Fruit fly (Drosophila melanogaster) whole organism, embryonic: ENCODE results near the gene CG5808.

ENCODE experiments used
- Blimp-1 ChIP-seq: fragments of 200-800 bp; sonication (Bioruptor generic); optimal IDR thresholded peaks from 3 replicates; lab custom pipeline; 2018; ENCODE audit warnings: missing biosample characterization, missing genetic modification characterization, mild to moderate bottlenecking, moderate library complexity, missing genetic modification reagents
- CG12071 ChIP-seq: fragments of 200-800 bp; sonication (Bioruptor generic); optimal IDR thresholded peaks from 3 replicates; lab custom pipeline; 2018; ENCODE audit warnings: missing biosample characterization, mild to moderate bottlenecking, missing genetic modification characterization
- CG13296 ChIP-seq: fragments of 200-800 bp; sonication (Bioruptor generic); optimal IDR thresholded peaks from 3 replicates; lab custom pipeline; 2018; ENCODE audit warnings: missing biosample characterization, mild to moderate bottlenecking, missing genetic modification characterization
- CG13624 ChIP-seq: fragments of 200-800 bp; sonication (Bioruptor generic); optimal IDR thresholded peaks from 2 replicates; lab custom pipeline; 2016; ENCODE audit warnings: missing biosample characterization, missing genetic modification characterization
- CG14965 ChIP-seq: fragments of 200-800 bp; sonication (Bioruptor generic); optimal IDR thresholded peaks from 2 replicates; lab custom pipeline; 2016; ENCODE audit warnings: missing biosample characterization, missing genetic modification characterization, borderline replicate concordance
- CG15514 ChIP-seq: fragments of 200-800 bp; sonication (Bioruptor generic); optimal IDR thresholded peaks from 3 replicates; lab custom pipeline; 2017; ENCODE audit warnings: missing biosample characterization, missing genetic modification characterization, mild to moderate bottlenecking, moderate library complexity, missing genetic modification reagents
- CG32767 ChIP-seq: fragments of 200-800 bp; sonication (Bioruptor generic); IDR thresholded peaks from 2 replicates; pipeline ENCODE4 v1.3.6; 2022; ENCODE audit warnings: missing biosample characterization, missing genetic modification characterization
- CG3995 ChIP-seq: fragments of 200-800 bp; sonication (Bioruptor generic); optimal IDR thresholded peaks from 3 replicates; lab custom pipeline; 2016; ENCODE audit warnings: missing biosample characterization, missing genetic modification characterization
- Doc2 ChIP-seq: fragments of 200-800 bp; sonication (Bioruptor generic); IDR thresholded peaks from 2 replicates; pipeline ENCODE4 v1.3.6; 2022; ENCODE audit warnings: missing biosample characterization, missing genetic modification characterization
- Elba2 ChIP-seq: fragments of 200-800 bp; sonication (Bioruptor generic); optimal IDR thresholded peaks from 3 replicates; lab custom pipeline; 2016; ENCODE audit warnings: missing biosample characterization, missing genetic modification characterization
- Fer3 ChIP-seq: fragments of 200-800 bp; sonication (Bioruptor generic); optimal IDR thresholded peaks from 2 replicates; lab custom pipeline; 2018; ENCODE audit warnings: missing biosample characterization, mild to moderate bottlenecking, missing genetic modification characterization, moderate library complexity
- Hr39 ChIP-seq: fragments of >200 bp; optimal IDR thresholded peaks from 2 replicates; lab custom pipeline; 2017
- Hsf ChIP-seq: fragments of 200-800 bp; sonication (Bioruptor generic); optimal IDR thresholded peaks from 3 replicates; lab custom pipeline; 2016; ENCODE audit warnings: missing biosample characterization, missing genetic modification characterization
- Kr ChIP-seq: fragments of 200-800 bp; sonication (Bioruptor generic); optimal IDR thresholded peaks from 2 replicates; lab custom pipeline; 2017; ENCODE audit warnings: missing biosample characterization, mild to moderate bottlenecking, missing genetic modification characterization
- Mrtf ChIP-seq: fragments of 200-800 bp; sonication (Bioruptor generic); IDR thresholded peaks from 3 replicates; pipeline ENCODE4 v1.3.6; 2022; ENCODE audit warnings: missing biosample characterization, missing genetic modification characterization
- Pdp1 ChIP-seq, 2 experiments: fragments of 200-800 bp; sonication (Bioruptor generic); optimal IDR thresholded peaks; 3 replicates each; lab custom pipeline; 2016; ENCODE audit warnings: missing biosample characterization in 2 of 2, missing genetic modification characterization in 2 of 2, mild to moderate bottlenecking in 1 of 2, moderate library complexity in 1 of 2
- bab2 ChIP-seq: fragments of 200-800 bp; sonication (Bioruptor generic); optimal IDR thresholded peaks from 2 replicates; lab custom pipeline; 2016; ENCODE audit warnings: missing biosample characterization, missing genetic modification characterization
- caup ChIP-seq: fragments of 200-800 bp; sonication (Bioruptor generic); optimal IDR thresholded peaks from 3 replicates; lab custom pipeline; 2017; ENCODE audit warnings: missing biosample characterization, mild to moderate bottlenecking, missing genetic modification characterization, moderate library complexity; ENCODE audit not compliant: severe bottlenecking
- chinmo ChIP-seq: fragments of 200-800 bp; sonication (Bioruptor generic); IDR thresholded peaks from 4 replicates; pipeline ENCODE4 v1.3.6; 2022; ENCODE audit warnings: missing biosample characterization, missing genetic modification characterization; ENCODE audit not compliant: partially characterized antibody
- ci ChIP-seq: fragments of 200-800 bp; sonication (Bioruptor generic); IDR thresholded peaks from 3 replicates; pipeline ENCODE4 v1.3.6; 2022; ENCODE audit warnings: missing biosample characterization, missing genetic modification characterization
- crp ChIP-seq, 2 experiments: fragments of 200-800 bp; sonication (Bioruptor generic); optimal IDR thresholded peaks; 2 replicates in 1 of 2; 3 replicates in 1 of 2; lab custom pipeline; 2017; ENCODE audit warnings: missing biosample characterization in 2 of 2, missing genetic modification characterization in 2 of 2, mild to moderate bottlenecking in 1 of 2, moderate library complexity in 1 of 2
- exex ChIP-seq: fragments of 200-800 bp; sonication (Bioruptor generic); optimal IDR thresholded peaks from 4 replicates; lab custom pipeline; 2018; ENCODE audit warnings: missing biosample characterization, mild to moderate bottlenecking, missing genetic modification characterization, moderate library complexity
- grau ChIP-seq: fragments of 200-800 bp; optimal IDR thresholded peaks from 3 replicates; lab custom pipeline; 2019; ENCODE audit warnings: missing biosample characterization, mild to moderate bottlenecking, missing genetic modification characterization, moderate library complexity
- gsb ChIP-seq: fragments of 200-800 bp; sonication (Bioruptor generic); IDR thresholded peaks from 2 replicates; pipeline ENCODE4 v1.3.6; 2022; ENCODE audit warnings: missing biosample characterization, missing genetic modification characterization
- kah ChIP-seq: fragments of 200-800 bp; sonication (Bioruptor generic); optimal IDR thresholded peaks from 2 replicates; lab custom pipeline; 2018; ENCODE audit warnings: missing biosample characterization, mild to moderate bottlenecking, missing genetic modification characterization
- kni ChIP-seq: fragments of 200-800 bp; sonication (Bioruptor generic); optimal IDR thresholded peaks from 3 replicates; lab custom pipeline; 2017; ENCODE audit warnings: mild to moderate bottlenecking, missing biosample characterization, missing genetic modification reagents, missing genetic modification characterization
- nerfin-2 ChIP-seq: fragments of 200-800 bp; sonication (Bioruptor generic); IDR thresholded peaks from 2 replicates; pipeline ENCODE4 v1.3.6; 2022; ENCODE audit warnings: missing biosample characterization, missing genetic modification characterization; ENCODE audit not compliant: partially characterized antibody
- pnt ChIP-seq: fragments of 200-800 bp; sonication (Bioruptor generic); optimal IDR thresholded peaks from 3 replicates; lab custom pipeline; 2016; ENCODE audit warnings: missing biosample characterization, missing genetic modification characterization
- ranshi ChIP-seq: fragments of 200-800 bp; sonication (Bioruptor generic); IDR thresholded peaks from 2 replicates; pipeline ENCODE4 v1.3.6; 2022; ENCODE audit warnings: missing biosample characterization, missing genetic modification characterization
- sisA ChIP-seq: fragments of 200-800 bp; sonication (Bioruptor generic); IDR thresholded peaks from 2 replicates; pipeline ENCODE4 v1.3.6; 2022; ENCODE audit warnings: missing biosample characterization, missing genetic modification characterization
- slou ChIP-seq: fragments of 200-800 bp; sonication (Bioruptor generic); optimal IDR thresholded peaks from 3 replicates; lab custom pipeline; 2016; ENCODE audit warnings: missing biosample characterization, missing genetic modification characterization
- sug ChIP-seq: fragments of 200-800 bp; optimal IDR thresholded peaks from 2 replicates; lab custom pipeline; 2019; ENCODE audit warnings: missing biosample characterization, mild to moderate bottlenecking, missing genetic modification characterization, moderate library complexity
- tna ChIP-seq: fragments of 200-800 bp; sonication (Bioruptor generic); IDR thresholded peaks from 2 replicates; pipeline ENCODE4 v1.3.6; 2022; ENCODE audit warnings: missing biosample characterization, missing genetic modification characterization; ENCODE audit not compliant: partially characterized antibody
- twi ChIP-seq: fragments of 200-800 bp; optimal IDR thresholded peaks from 2 replicates; lab custom pipeline; 2019; ENCODE audit warnings: missing biosample characterization, mild to moderate bottlenecking, missing genetic modification characterization, moderate library complexity
- vnd ChIP-seq: fragments of 200-800 bp; sonication (Bioruptor generic); IDR thresholded peaks from 3 replicates; pipeline ENCODE4 v1.3.6; 2022; ENCODE audit warnings: missing biosample characterization, missing genetic modification characterization; ENCODE audit not compliant: partially characterized antibody

The CG5808 gene

DNA sequence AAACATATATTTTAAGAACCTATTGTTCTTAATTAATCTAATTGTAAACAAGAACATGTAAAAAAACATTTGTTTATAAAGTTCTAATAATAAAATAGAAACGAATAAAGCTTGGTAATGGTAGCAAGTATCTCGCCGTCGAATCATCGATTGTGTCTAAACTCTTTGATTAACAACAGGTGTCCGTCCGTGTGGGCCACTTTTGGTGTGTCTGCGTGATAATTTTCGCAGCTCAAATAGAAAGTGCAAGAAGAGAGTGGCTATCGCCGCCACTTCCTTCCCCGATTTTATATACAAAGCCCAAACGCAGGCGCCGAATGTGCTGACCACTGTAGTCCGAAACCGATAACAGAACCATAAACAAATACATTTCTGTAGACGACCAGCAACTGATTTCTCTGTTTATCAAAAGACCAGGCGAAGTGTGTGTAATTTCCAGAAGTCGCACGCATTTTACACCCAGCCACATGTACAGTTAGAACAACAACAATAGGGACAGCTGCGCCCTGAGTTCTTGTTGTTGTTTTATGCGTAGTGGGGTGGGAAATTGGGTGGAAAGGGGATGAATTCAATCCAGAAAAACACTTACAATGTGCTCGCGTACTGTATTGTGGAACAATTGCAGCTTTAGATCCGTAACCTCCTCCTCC lies 3.7 kb downstream of the CG5808 start (continued):
- TF ChIP-seq kni (GFP tag; lab: Kevin White, UChicago) (peak; percentile 24), slou (GFP tag; lab: Kevin White, UChicago) (no peak), CG32767 (no peak), sisA (GFP tag; lab: Robert Waterston, UW) (no peak), ci (GFP tag; lab: Robert Waterston, UW) (peak; percentile 11; the same call in 1 of the 3 replicates), nerfin-2 (GFP tag; lab: Robert Waterston, UW) (no peak), gsb (no peak), CG15514 (GFP tag; lab: Kevin White, UChicago) (no peak), Doc2 (GFP tag; lab: Robert Waterston, UW) (no peak), sug (tag; lab: Kevin White, UChicago) (no peak), Mrtf (GFP tag; lab: Robert Waterston, UW) (no peak), Hsf (no peak), CG12071 (GFP tag; lab: Kevin White, UChicago) (no peak), vnd (GFP tag; lab: Robert Waterston, UW) (no peak), pnt (GFP tag; lab: Kevin White, UChicago) (no peak), ranshi (GFP tag; lab: Robert Waterston, UW) (no peak), bab2 (no peak), Elba2 (no peak), CG13624 (GFP tag; lab: Kevin White, UChicago) (no peak), Fer3 (no peak), tna (GFP tag; lab: Robert Waterston, UW) (no peak), CG13296 (GFP tag; lab: Kevin White, UChicago) (no peak), caup (GFP tag; lab: Kevin White, UChicago) (no peak), crp (GFP tag; optimal IDR thresholded peaks at IDR 0.05; lab: Kevin White, UChicago) (no peak), CG14965 (GFP tag; lab: Kevin White, UChicago) (no peak), Kr (GFP tag; lab: Kevin White, UChicago) (no peak), chinmo (GFP tag; lab: Robert Waterston, UW) (no peak; the same call in 3 of the 4 replicates)

- TF ChIP-seq twi (tag; lab: Kevin White, UChicago) (peak; percentile 55), kah (GFP tag; lab: Kevin White, UChicago) (peak; percentile 77), grau (tag; lab: Kevin White, UChicago) (no peak), Blimp-1 (GFP tag; lab: Kevin White, UChicago) (peak; percentile 70), exex (tag; lab: Kevin White, UChicago) (peak; percentile 37), CG3995 (GFP tag; lab: Kevin White, UChicago) (peak; percentile 40), kni (GFP tag; lab: Kevin White, UChicago) (peak; percentile 63), Hr39 (lab: Kevin White, UChicago) (no peak), Pdp1 (GFP tag; optimal IDR thresholded peaks at IDR 0.05; lab: Kevin White, UChicago) (peak in 1 of 2 experiments; percentile 51)
These were observed 4.4 kb downstream of the CG5808 start for dm6 chr3R:24812394-24812793.
